ENCODE assay signal across 1 worm cellular context in genomic region chrIV:7165723-7166122, ce11.
TF ChIP-seq lines count a peak whose summit lies in the region.

TSS of gene rpc-1 (minus strand) at chrIV:7165748.

TF ChIP-seq in whole organism, L1 larva, 84 proteins besides CTCF, POLR2A, EP300 and RAD21 (continued from another document):
- TF ChIP-seq nhr-77 (tag; optimal IDR thresholded peaks at IDR 0.05; lab: Kevin White, UChicago) (no peak), aly-2 (tag; optimal IDR thresholded peaks at IDR 0.05; lab: Kevin White, UChicago) (no peak), mdl-1 (tag; optimal IDR thresholded peaks at IDR 0.05; lab: Kevin White, UChicago) (no peak), ceh-82 (tag; optimal IDR thresholded peaks at IDR 0.05; lab: Kevin White, UChicago) (peak; percentile 8 to 43 (median 39)), ztf-11 (tag; optimal IDR thresholded peaks at IDR 0.05; lab: Kevin White, UChicago) (no peak), mep-1 (tag; optimal IDR thresholded peaks at IDR 0.05; lab: Kevin White, UChicago) (peak; percentile 59), dpl-1 (GFP tag; optimal IDR thresholded peaks at IDR 0.05; lab: Kevin White, UChicago) (peak; percentile 55 to 80 (median 76)), nhr-76 (tag; optimal IDR thresholded peaks at IDR 0.05; lab: Kevin White, UChicago) (no peak), sup-37 (GFP tag; optimal IDR thresholded peaks at IDR 0.05; lab: Kevin White, UChicago) (no peak), swsn-7 (tag; optimal IDR thresholded peaks at IDR 0.05; lab: Kevin White, UChicago) (peak; percentile 4), snu-23 (GFP tag; optimal IDR thresholded peaks at IDR 0.05; lab: Kevin White, UChicago) (peak; percentile 30), nhr-12 (tag; optimal IDR thresholded peaks at IDR 0.05; lab: Kevin White, UChicago) (no peak), xbp-1 (tag; optimal IDR thresholded peaks at IDR 0.05; lab: Kevin White, UChicago) (no peak), snpc-4 (tag; optimal IDR thresholded peaks at IDR 0.05; lab: Kevin White, UChicago) (no peak), grh-1 (GFP tag; IDR thresholded peaks at IDR 0.05; lab: Robert Waterston, UW) (no peak), elt-3 (tag; optimal IDR thresholded peaks at IDR 0.05; lab: Kevin White, UChicago) (peak in 1 of 6 experiments; percentile 3), mab-9 (GFP tag; IDR thresholded peaks at IDR 0.05; lab: Robert Waterston, UW) (no peak), pag-3 (tag; optimal IDR thresholded peaks at IDR 0.05; lab: Kevin White, UChicago; ENCODE audit: borderline replicate concordance, insufficient read depth) (no peak), C16A3.4 (tag; optimal IDR thresholded peaks at IDR 0.05; lab: Kevin White, UChicago) (peak; percentile 12), F16B12.6 (tag; optimal IDR thresholded peaks at IDR 0.05; lab: Kevin White, UChicago) (peak; percentile 47), efl-1 (optimal IDR thresholded peaks at IDR 0.05; lab: Kevin White, UChicago) (peak; percentile 50 to 79), efl-1 (GFP tag; optimal IDR thresholded peaks at IDR 0.05 in 1 of 2; lab: Kevin White, UChicago) (peak; percentile 74 to 98), elt-2 (tag; optimal IDR thresholded peaks at IDR 0.05; lab: Kevin White, UChicago) (no peak), zag-1 (tag; optimal IDR thresholded peaks at IDR 0.05; lab: Kevin White, UChicago) (no peak), lin-15B (tag; optimal IDR thresholded peaks at IDR 0.05; lab: Kevin White, UChicago) (peak; percentile 42), lsy-2 (tag; optimal IDR thresholded peaks at IDR 0.05; lab: Kevin White, UChicago) (peak; percentile 22 to 75), hlh-4 (tag; optimal IDR thresholded peaks at IDR 0.05; lab: Kevin White, UChicago) (no peak), lin-35 (GFP tag; optimal IDR thresholded peaks at IDR 0.05; lab: Kevin White, UChicago) (peak; percentile 47 to 90), fkh-10 (GFP tag; optimal IDR thresholded peaks at IDR 0.05; lab: Kevin White, UChicago) (no peak), lin-39 (tag; optimal IDR thresholded peaks at IDR 0.05; lab: Kevin White, UChicago) (no peak), pqm-1 (tag; optimal IDR thresholded peaks at IDR 0.05; lab: Kevin White, UChicago) (no peak), nhr-71 (tag; optimal IDR thresholded peaks at IDR 0.05; lab: Kevin White, UChicago) (peak; percentile 42), nhr-85 (tag; lab: Kevin White, UChicago) (no peak), skn-1 (tag; optimal IDR thresholded peaks at IDR 0.05; lab: Kevin White, UChicago) (peak; percentile 58), nhr-47 (tag; optimal IDR thresholded peaks at IDR 0.05; lab: Kevin White, UChicago) (peak; percentile 46), Y116A8C.19 (tag; optimal IDR thresholded peaks at IDR 0.05; lab: Kevin White, UChicago; ENCODE audit: borderline replicate concordance) (no peak), ceh-8 (GFP tag; optimal IDR thresholded peaks at IDR 0.05; lab: Kevin White, UChicago) (no peak), unc-30 (tag; optimal IDR thresholded peaks at IDR 0.05; lab: Kevin White, UChicago) (no peak), C34B4.2 (tag; optimal IDR thresholded peaks at IDR 0.05; lab: Kevin White, UChicago) (no peak), nhr-84 (tag; optimal IDR thresholded peaks at IDR 0.05; lab: Kevin White, UChicago) (no peak)
